Fruit fly (Drosophila melanogaster): Measurements from ENCODE around the gene CG11722.

CG11722 gene

dm6 chr3R:10042664-10043372, 2.5 kb downstream of the CG11722 start, which contains the start of the genes Mical and CG3909 (continued):
- TF ChIP-seq ken (GFP tag; IDR thresholded peaks at IDR 0.05) (peak; percentile 84), aop (GFP tag; IDR thresholded peaks at IDR 0.05) (peak; percentile 43; the same call in 1 of the 2 replicates), CG30431 (GFP tag; optimal IDR thresholded peaks at IDR 0.05) (peak; percentile 35), pros (GFP tag; optimal IDR thresholded peaks at IDR 0.05) (no peak), CG6854 (GFP tag; optimal IDR thresholded peaks at IDR 0.05) (no peak), tap (tag; optimal IDR thresholded peaks at IDR 0.05) (peak; percentile 85), CG12659 (GFP tag; optimal IDR thresholded peaks at IDR 0.05) (peak; percentile 93), Dll (GFP tag; IDR thresholded peaks at IDR 0.05; ENCODE audit: partially characterized antibody) (peak; percentile 38; the same call in 1 of the 4 replicates), Pdp1 (GFP tag; optimal IDR thresholded peaks at IDR 0.05) (peak; percentile 60 to 91), CG8388 (GFP tag; optimal IDR thresholded peaks at IDR 0.05) (peak; percentile 96), CG2202 (tag; optimal IDR thresholded peaks at IDR 0.05) (peak; percentile 13), cad (GFP tag; optimal IDR thresholded peaks at IDR 0.05) (no peak), CG32532 (GFP tag; IDR thresholded peaks at IDR 0.05) (peak; percentile 96), CG30020 (tag; optimal IDR thresholded peaks at IDR 0.05) (peak; percentile 81), CG11398 (GFP tag; optimal IDR thresholded peaks at IDR 0.05) (no peak), CG8281 (tag; optimal IDR thresholded peaks at IDR 0.05) (peak; percentile 41), CG13775 (GFP tag; optimal IDR thresholded peaks at IDR 0.05) (peak; percentile 80), Lim3 (GFP tag; IDR thresholded peaks at IDR 0.05) (0 out of 2 replicates have a peak, but pooled peaks have one; percentile 29), CG4820 (GFP tag; optimal IDR thresholded peaks at IDR 0.05) (peak; percentile 64), CG15073 (GFP tag; optimal IDR thresholded peaks at IDR 0.05) (no peak), CG43689 (GFP tag; IDR thresholded peaks at IDR 0.05) (peak; percentile 84), CG18764 (GFP tag; optimal IDR thresholded peaks at IDR 0.05) (peak; percentile 79), Hand (GFP tag; optimal IDR thresholded peaks at IDR 0.05) (peak; percentile 60), usp (GFP tag; optimal IDR thresholded peaks at IDR 0.05) (no peak), CG7357 (GFP tag; IDR thresholded peaks at IDR 0.05) (peak; percentile 62; the same call in 2 of the 3 replicates), shn (GFP tag; optimal IDR thresholded peaks at IDR 0.05) (no peak), row (GFP tag; IDR thresholded peaks at IDR 0.05) (peak; percentile 87), sug (tag; optimal IDR thresholded peaks at IDR 0.05) (peak; percentile 87), CG2116 (GFP tag; optimal IDR thresholded peaks at IDR 0.05) (peak; percentile 66), zfh1 (GFP tag; IDR thresholded peaks at IDR 0.05) (peak; percentile 89), CG10959 (GFP tag; IDR thresholded peaks at IDR 0.05) (peak; percentile 72), CG10147 (GFP tag; optimal IDR thresholded peaks at IDR 0.05) (peak; percentile 65), corto (GFP tag; optimal IDR thresholded peaks at IDR 0.05) (peak; percentile 47), stwl (tag; optimal IDR thresholded peaks at IDR 0.05) (peak; percentile 61), CG4617 (GFP tag; optimal IDR thresholded peaks at IDR 0.05; ENCODE audit: borderline replicate concordance) (peak; percentile 34), pan (optimal IDR thresholded peaks at IDR 0.05) (no peak), pan (GFP tag; optimal IDR thresholded peaks at IDR 0.05 in 1 of 2, IDR thresholded peaks at IDR 0.05 in 1 of 2) (peak in 1 of 2 experiments; percentile 95), mam (GFP tag; optimal IDR thresholded peaks at IDR 0.05) (peak; percentile 65), Camta (GFP tag; optimal IDR thresholded peaks at IDR 0.05) (no peak), Dad (GFP tag; optimal IDR thresholded peaks at IDR 0.05) (no peak), CG15601 (tag; optimal IDR thresholded peaks at IDR 0.05) (peak; percentile 85), sens-2 (GFP tag; IDR thresholded peaks at IDR 0.05) (peak; percentile 48), CG1602 (GFP tag; optimal IDR thresholded peaks at IDR 0.05) (peak; percentile 83), CG1647 (GFP tag; optimal IDR thresholded peaks at IDR 0.05) (no peak), seq (GFP tag; IDR thresholded peaks at IDR 0.05) (peak; percentile 83), Antp (GFP tag; optimal IDR thresholded peaks at IDR 0.05) (peak; percentile 31), CG13624 (GFP tag; optimal IDR thresholded peaks at IDR 0.05) (peak; percentile 27), D19B (GFP tag; optimal IDR thresholded peaks at IDR 0.05) (peak; percentile 45), CG12744 (GFP tag; optimal IDR thresholded peaks at IDR 0.05) (no peak), Scr (GFP tag; IDR thresholded peaks at IDR 0.05; ENCODE audit: partially characterized antibody) (peak; percentile 54)

Measured in whole organism, embryonic.